Fruit fly (Drosophila melanogaster) whole organism, adult: ENCODE data around the gene nesd.

Source experiments
- CG11617 ChIP-seq: fragments of 200-800 bp; sonication (Bioruptor generic); optimal IDR thresholded peaks from 2 replicates; lab custom pipeline; 2017; ENCODE audit warnings: mild to moderate bottlenecking, missing biosample characterization, missing genetic modification reagents, missing genetic modification characterization
- CG12768 ChIP-seq: fragments of 200-800 bp; sonication (Bioruptor generic); optimal IDR thresholded peaks from 2 replicates; lab custom pipeline; 2017; ENCODE audit warnings: missing biosample characterization, missing genetic modification characterization, mild to moderate bottlenecking, moderate library complexity, missing genetic modification reagents
- CG1620 ChIP-seq: fragments of 200-800 bp; sonication (Bioruptor generic); optimal IDR thresholded peaks from 2 replicates; lab custom pipeline; 2016; ENCODE audit warnings: missing biosample characterization, missing genetic modification characterization
- CG33017 ChIP-seq: fragments of 200-800 bp; sonication (Bioruptor generic); optimal IDR thresholded peaks from 2 replicates; lab custom pipeline; 2018; ENCODE audit warnings: missing biosample characterization, mild to moderate bottlenecking, missing genetic modification characterization, moderate library complexity
- CG7101 ChIP-seq: fragments of 200-800 bp; sonication (Bioruptor generic); optimal IDR thresholded peaks from 2 replicates; lab custom pipeline; 2018; ENCODE audit warnings: missing biosample characterization, mild to moderate bottlenecking, missing genetic modification characterization, moderate library complexity
- bab1 ChIP-seq: fragments of 200-800 bp; sonication (Bioruptor generic); optimal IDR thresholded peaks from 3 replicates; lab custom pipeline; 2019; ENCODE audit warnings: missing biosample characterization, mild to moderate bottlenecking, missing genetic modification characterization, moderate library complexity
- kay ChIP-seq: fragments of 200-800 bp; sonication (Bioruptor generic); peaks from one replicate; lab custom pipeline; 2016; ENCODE audit warnings: missing biosample characterization, missing genetic modification characterization, borderline replicate concordance
- ovo ChIP-seq: fragments of 200-800 bp; sonication (Bioruptor generic); optimal IDR thresholded peaks from 2 replicates; lab custom pipeline; 2016; ENCODE audit warnings: missing biosample characterization, missing genetic modification characterization
- tj ChIP-seq: fragments of 200-800 bp; sonication (Bioruptor generic); optimal IDR thresholded peaks from 3 replicates; lab custom pipeline; 2017; ENCODE audit warnings: missing biosample characterization, mild to moderate bottlenecking, missing genetic modification characterization, moderate library complexity
- toe ChIP-seq: fragments of 200-800 bp; sonication (Bioruptor generic); optimal IDR thresholded peaks from 2 replicates; lab custom pipeline; 2016; ENCODE audit warnings: missing biosample characterization, missing genetic modification characterization

DNA sequence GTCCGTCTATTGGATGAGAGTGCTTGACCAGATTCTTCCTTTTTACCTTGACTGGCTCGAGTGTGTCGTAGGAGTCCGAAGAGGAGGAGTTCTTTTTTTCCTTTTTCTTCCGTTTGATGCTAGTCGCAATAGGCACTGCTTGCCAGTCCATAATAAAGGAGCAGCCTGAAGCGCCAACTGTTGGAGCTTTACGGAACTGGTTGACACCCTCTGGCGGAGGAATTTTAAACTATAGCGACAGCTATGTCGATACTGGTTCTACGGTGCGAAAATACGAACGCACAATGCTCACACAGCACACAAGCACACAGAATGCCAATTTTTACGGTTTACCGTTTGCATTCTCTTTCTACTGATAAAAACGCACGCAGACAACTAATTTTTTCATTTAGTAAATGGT lies 12.8 kb downstream of the nesd start:
- TF ChIP-seq CG33017 (tag; lab: Kevin White, UChicago) (no peak), CG7101 (no peak), toe (no peak), bab1 (no peak), tj (no peak), kay (no peak), CG12768 (GFP tag; lab: Kevin White, UChicago) (no peak), ovo (no peak), CG11617 (no peak), CG1620 (peak; percentile 31)
